Fruit fly (Drosophila melanogaster): ENCODE data around the gene Spag1.

Gene Spag1

DNA sequence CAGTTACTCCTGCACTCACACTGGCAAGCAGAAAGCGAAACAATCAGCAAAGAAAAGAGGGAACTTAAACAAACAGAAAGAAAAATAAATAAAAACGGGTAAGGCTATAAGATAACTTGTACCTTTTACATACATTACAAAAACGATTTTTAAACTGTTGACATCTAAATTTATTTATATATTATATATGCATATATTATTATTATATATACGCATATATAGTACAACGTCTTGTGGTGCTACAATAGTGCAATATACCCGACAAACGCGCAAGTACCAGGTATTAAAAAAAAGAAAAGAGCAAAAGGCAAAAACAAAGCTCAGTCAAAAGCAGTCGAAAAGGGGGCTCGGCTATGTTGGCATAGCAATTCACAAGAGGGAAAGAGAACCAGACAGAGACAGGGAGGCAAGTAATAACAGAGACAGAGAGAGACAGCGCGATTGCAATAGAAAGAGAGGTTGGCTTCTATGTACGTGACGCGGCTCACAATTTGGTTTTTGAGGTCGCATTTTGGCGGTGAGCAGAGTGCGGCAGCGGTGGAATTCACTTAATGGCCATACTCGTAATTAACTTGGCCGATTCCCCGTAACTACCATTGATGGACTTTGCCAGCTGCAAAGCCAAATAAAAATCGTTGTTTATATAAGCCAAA is 6.5 kb downstream of the Spag1 start (continued):
- TF ChIP-seq CG18764 (GFP tag; optimal IDR thresholded peaks at IDR 0.05): peak; percentile 57
- TF ChIP-seq vnd (GFP tag; IDR thresholded peaks at IDR 0.05; ENCODE audit: partially characterized antibody): no peak
- no peak for TF ChIP-seq CG8944 (GFP tag; optimal IDR thresholded peaks at IDR 0.05)
- TF ChIP-seq CG2199 (GFP tag; IDR thresholded peaks at IDR 0.05): no peak; the same call in 2 of the 3 replicates
- no peak for TF ChIP-seq Hmx (GFP tag; optimal IDR thresholded peaks at IDR 0.05)
- TF ChIP-seq Ets65A (GFP tag): peak; percentile 82
- TF ChIP-seq Max (GFP tag; optimal IDR thresholded peaks at IDR 0.05): peak; percentile 16
- peak; percentile 53 for TF ChIP-seq CG15601 (tag; optimal IDR thresholded peaks at IDR 0.05)
- TF ChIP-seq CG3163 (GFP tag; optimal IDR thresholded peaks at IDR 0.05): no peak
- TF ChIP-seq CkIIα-i1 (GFP tag; IDR thresholded peaks at IDR 0.05): no peak
- peak; percentile 62 for TF ChIP-seq E2f2 (GFP tag; IDR thresholded peaks at IDR 0.05)
- TF ChIP-seq Med (GFP tag): peak; percentile 81
- peak; percentile 87 for TF ChIP-seq CG10321 (GFP tag; IDR thresholded peaks at IDR 0.05)
- peak; percentile 36 for TF ChIP-seq CG12071 (GFP tag; optimal IDR thresholded peaks at IDR 0.05)
- TF ChIP-seq zen (tag; optimal IDR thresholded peaks at IDR 0.05): peak; percentile 21
- peak; percentile 51 for TF ChIP-seq Nf-YB (GFP tag; optimal IDR thresholded peaks at IDR 0.05)
- TF ChIP-seq ftz-f1 (GFP tag; optimal IDR thresholded peaks at IDR 0.05): peak; percentile 31
- TF ChIP-seq cad (GFP tag; optimal IDR thresholded peaks at IDR 0.05): no peak
- no peak for TF ChIP-seq chif (GFP tag; optimal IDR thresholded peaks at IDR 0.05)
- peak; percentile 53 for TF ChIP-seq CG15514 (GFP tag; optimal IDR thresholded peaks at IDR 0.05)
- TF ChIP-seq C15 (GFP tag; IDR thresholded peaks at IDR 0.05): no peak
- peak; percentile 47; the same call in 1 of the 2 replicates for TF ChIP-seq cas (GFP tag; IDR thresholded peaks at IDR 0.05)
- peak; percentile 48; the same call in 1 of the 3 replicates for TF ChIP-seq CG11560 (tag; IDR thresholded peaks at IDR 0.05)
- TF ChIP-seq Trl (optimal IDR thresholded peaks at IDR 0.05): peak in 1 of 2 experiments; percentile 17
- no peak for TF ChIP-seq Trl (GFP tag; optimal IDR thresholded peaks at IDR 0.05)
- peak; percentile 11 for TF ChIP-seq CG9797 (GFP tag; optimal IDR thresholded peaks at IDR 0.05)
- TF ChIP-seq nom (GFP tag; optimal IDR thresholded peaks at IDR 0.05): peak; percentile 94
- TF ChIP-seq gfzf (GFP tag; optimal IDR thresholded peaks at IDR 0.05): no peak
- peak; percentile 72 for TF ChIP-seq Six4 (GFP tag; optimal IDR thresholded peaks at IDR 0.05)
- no peak for TF ChIP-seq CTCF (GFP tag; optimal IDR thresholded peaks at IDR 0.05)
- peak; percentile 20; the same call in 1 of the 2 replicates for TF ChIP-seq MBD-R2 (GFP tag; IDR thresholded peaks at IDR 0.05)
- peak; percentile 6 for TF ChIP-seq org-1 (GFP tag; optimal IDR thresholded peaks at IDR 0.05)
- TF ChIP-seq CG3281 (GFP tag; optimal IDR thresholded peaks at IDR 0.05): peak; percentile 44
- TF ChIP-seq chn (GFP tag; optimal IDR thresholded peaks at IDR 0.05): no peak
- peak; percentile 38 for TF ChIP-seq CG4820 (GFP tag; optimal IDR thresholded peaks at IDR 0.05)
- no peak for TF ChIP-seq Poxn (GFP tag; IDR thresholded peaks at IDR 0.05)
- TF ChIP-seq sc (optimal IDR thresholded peaks at IDR 0.05): no peak
- peak; percentile 32 for TF ChIP-seq sc (GFP tag; optimal IDR thresholded peaks at IDR 0.05)
- TF ChIP-seq PHDP (tag; optimal IDR thresholded peaks at IDR 0.05): peak; percentile 83
- no peak for TF ChIP-seq schlank (tag; optimal IDR thresholded peaks at IDR 0.05)
- no peak for TF ChIP-seq CG12236 (GFP tag; optimal IDR thresholded peaks at IDR 0.05)
- peak; percentile 81 for TF ChIP-seq sisA (GFP tag; IDR thresholded peaks at IDR 0.05)
- TF ChIP-seq CG6254 (GFP tag; optimal IDR thresholded peaks at IDR 0.05): peak; percentile 32
- TF ChIP-seq stc (GFP tag; IDR thresholded peaks at IDR 0.05): peak; percentile 88
- peak; percentile 51 for TF ChIP-seq CG18619 (GFP tag; optimal IDR thresholded peaks at IDR 0.05)
- no peak for TF ChIP-seq ERR (GFP tag; optimal IDR thresholded peaks at IDR 0.05)
- peak; percentile 85 for TF ChIP-seq CG7839 (tag; optimal IDR thresholded peaks at IDR 0.05)
- no peak for TF ChIP-seq hth (optimal IDR thresholded peaks at IDR 0.05)
- TF ChIP-seq dmrt11E (tag; optimal IDR thresholded peaks at IDR 0.05): peak; percentile 64
- no peak for TF ChIP-seq tna (GFP tag; IDR thresholded peaks at IDR 0.05; ENCODE audit: partially characterized antibody)
- peak; percentile 60 for TF ChIP-seq Spps (tag; optimal IDR thresholded peaks at IDR 0.05)
- peak; percentile 83 for TF ChIP-seq CG14667 (GFP tag; IDR thresholded peaks at IDR 0.05)
